Worm (Caenorhabditis elegans) whole organism, L4 larva: Measurements from ENCODE around the gene emb-30.

Source experiments
- D1046.2 ChIP-seq: fragments of 200-800 bp; sonication (Bioruptor generic); IDR thresholded peaks from 2 replicates; pipeline ENCODE4 v1.3.6; 2022; ENCODE audit warnings: missing genetic modification characterization, missing compliant biosample characterization
- F26F4.8 ChIP-seq: fragments of 200-800 bp; sonication (Bioruptor generic); conservative IDR thresholded peaks from 2 replicates; pipeline ENCODE4 v1.3.6; 2022; ENCODE audit warnings: missing genetic modification characterization, missing compliant biosample characterization
- R02D3.7 ChIP-seq: fragments of 150-350 bp; sonication (generic microtip); optimal IDR thresholded peaks from 3 replicates; lab custom pipeline; 2014; ENCODE audit warnings: missing biosample characterization, missing genetic modification characterization
- Y48G9A.11 ChIP-seq: fragments of 200-800 bp; sonication (Bioruptor generic); IDR thresholded peaks from 2 replicates; pipeline ENCODE4 v1.3.6; 2022; ENCODE audit warnings: missing genetic modification reagents, missing genetic modification characterization, missing compliant biosample characterization
- ZK546.5 ChIP-seq, 2 experiments: sonication (generic microtip); optimal IDR thresholded peaks; 2 replicates each; lab custom pipeline; 2017; ENCODE audit warnings: missing biosample characterization in 2 of 2, missing genetic modification characterization in 2 of 2
- aha-1 ChIP-seq: fragments of 150-350 bp; peaks from one replicate; lab custom pipeline; 2014; ENCODE audit warnings: missing biosample characterization, missing genetic modification characterization
- aly-2 ChIP-seq: sonication (generic microtip); optimal IDR thresholded peaks from 2 replicates; lab custom pipeline; 2018; ENCODE audit warnings: missing biosample characterization, missing genetic modification characterization
- ama-1 ChIP-seq: fragments of 150-350 bp; optimal IDR thresholded peaks from 2 replicates; lab custom pipeline; 2014; ENCODE audit warnings: inconsistent platforms, mixed read lengths
- ceh-20 ChIP-seq: fragments of 200-800 bp; sonication (Bioruptor generic); IDR thresholded peaks from 2 replicates; pipeline ENCODE4 v1.3.6; 2022; ENCODE audit warnings: missing genetic modification reagents, missing genetic modification characterization, missing compliant biosample characterization
- ceh-28 ChIP-seq: fragments of 150-350 bp; optimal IDR thresholded peaks from 2 replicates; lab custom pipeline; 2014; ENCODE audit warnings: missing biosample characterization, missing genetic modification reagents, missing genetic modification characterization
- ceh-44 ChIP-seq: fragments of 200-800 bp; sonication (Bioruptor generic); IDR thresholded peaks from 2 replicates; pipeline ENCODE4 v1.3.6; 2022; ENCODE audit warnings: missing genetic modification reagents, missing genetic modification characterization, missing compliant biosample characterization
- ces-1 ChIP-seq: fragments of 150-350 bp; sonication (generic microtip); optimal IDR thresholded peaks from 4 replicates; lab custom pipeline; 2014; ENCODE audit warnings: missing biosample characterization, missing genetic modification reagents, missing genetic modification characterization
- daf-16 ChIP-seq, 3 experiments: sonication (generic microtip); optimal IDR thresholded peaks; 2 replicates each; lab custom pipeline; 2016 to 2017; ENCODE audit warnings: missing genetic modification characterization in 3 of 3, missing genetic modification reagents in 3 of 3, mild to moderate bottlenecking in 2 of 3, missing compliant biosample characterization in 2 of 3, missing biosample characterization in 1 of 3, moderate library complexity in 1 of 3
- dmd-6 ChIP-seq: fragments of 200-800 bp; sonication (Bioruptor generic); IDR thresholded peaks from 2 replicates; pipeline ENCODE4 v1.3.6; 2022; ENCODE audit warnings: missing genetic modification reagents, missing genetic modification characterization, missing compliant biosample characterization
- dve-1 ChIP-seq: sonication (generic microtip); optimal IDR thresholded peaks from 2 replicates; lab custom pipeline; 2017; ENCODE audit warnings: antibody characterized with exemption, mild to moderate bottlenecking, missing genetic modification characterization, missing compliant biosample characterization; ENCODE audit not compliant: insufficient read depth
- egl-43 ChIP-seq: fragments of 200-800 bp; sonication (Bioruptor generic); IDR thresholded peaks from 2 replicates; pipeline ENCODE4 v1.3.6; 2022; ENCODE audit warnings: missing genetic modification reagents, missing genetic modification characterization, missing compliant biosample characterization
- fos-1 ChIP-seq: fragments of 150-350 bp; optimal IDR thresholded peaks from 2 replicates; lab custom pipeline; 2014; ENCODE audit warnings: missing biosample characterization, missing genetic modification characterization
- hif-1 ChIP-seq, 2 experiments: sonication (generic microtip); optimal IDR thresholded peaks; 2 replicates each; lab custom pipeline; 2016 to 2017; ENCODE audit warnings: missing compliant biosample characterization in 2 of 2, missing genetic modification characterization in 2 of 2, missing genetic modification reagents in 2 of 2, missing genotype in 2 of 2, mild to moderate bottlenecking in 1 of 2
- hlh-11 ChIP-seq: fragments of 200-800 bp; sonication (Bioruptor generic); optimal IDR thresholded peaks from 2 replicates; lab custom pipeline; 2018; ENCODE audit warnings: mild to moderate bottlenecking, missing genetic modification characterization, missing compliant biosample characterization
- hlh-30 ChIP-seq: sonication (generic microtip); optimal IDR thresholded peaks from 2 replicates; lab custom pipeline; 2017; ENCODE audit warnings: antibody characterized with exemption, mild to moderate bottlenecking, missing genetic modification characterization, missing compliant biosample characterization; ENCODE audit not compliant: insufficient read depth
- lin-39 ChIP-seq: fragments of 150-350 bp; optimal IDR thresholded peaks from 2 replicates; lab custom pipeline; 2014; ENCODE audit warnings: missing biosample characterization, missing genetic modification reagents, missing genetic modification characterization
- lir-3 ChIP-seq: sonication (generic microtip); optimal IDR thresholded peaks from 2 replicates; lab custom pipeline; 2016; ENCODE audit warnings: mild to moderate bottlenecking, missing genetic modification characterization, missing compliant biosample characterization
- lsy-2 ChIP-seq, 2 experiments: fragments of 150-350 bp in 1 of 2; sonication (generic microtip) in 1 of 2; optimal IDR thresholded peaks; 2 replicates each; lab custom pipeline; 2014 to 2017; ENCODE audit warnings: missing biosample characterization in 2 of 2, missing genetic modification characterization in 2 of 2
- madf-9 ChIP-seq: fragments of 200-800 bp; sonication (Bioruptor generic); conservative IDR thresholded peaks from 2 replicates; pipeline ENCODE4 v1.3.6; 2022; ENCODE audit warnings: missing genetic modification reagents, missing genetic modification characterization, missing compliant biosample characterization
- mdl-1 ChIP-seq, 2 experiments: fragments of 150-350 bp in 1 of 2; sonication (generic microtip) in 1 of 2; optimal IDR thresholded peaks; 2 replicates each; lab custom pipeline; 2014 to 2017; ENCODE audit warnings: missing biosample characterization in 2 of 2, missing genetic modification characterization in 2 of 2
- mep-1 ChIP-seq: fragments of 150-350 bp; sonication (generic microtip); optimal IDR thresholded peaks from 3 replicates; lab custom pipeline; 2014; ENCODE audit warnings: missing biosample characterization, missing genetic modification characterization
- mes-2 ChIP-seq: sonication (generic microtip); optimal IDR thresholded peaks from 2 replicates; lab custom pipeline; 2016; ENCODE audit warnings: missing genotype, mild to moderate bottlenecking, missing genetic modification characterization, missing compliant biosample characterization; ENCODE audit not compliant: poor library complexity, severe bottlenecking
- nhr-11 ChIP-seq: fragments of 150-350 bp; optimal IDR thresholded peaks from 2 replicates; lab custom pipeline; 2014; ENCODE audit warnings: missing biosample characterization, missing genetic modification characterization
- nhr-111 ChIP-seq: fragments of 200-800 bp; sonication (Bioruptor generic); optimal IDR thresholded peaks from 2 replicates; lab custom pipeline; 2018; ENCODE audit warnings: mild to moderate bottlenecking, missing genetic modification characterization, missing compliant biosample characterization
- nhr-237 ChIP-seq: sonication (generic microtip); optimal IDR thresholded peaks from 2 replicates; lab custom pipeline; 2017; ENCODE audit warnings: missing biosample characterization, missing genetic modification characterization
- nhr-28 ChIP-seq: fragments of 150-350 bp; optimal IDR thresholded peaks from 2 replicates; lab custom pipeline; 2014; ENCODE audit warnings: missing biosample characterization, missing genetic modification characterization
- nhr-42 ChIP-seq: fragments of 200-800 bp; sonication (Bioruptor generic); IDR thresholded peaks from 2 replicates; pipeline ENCODE4 v1.3.6; 2022; ENCODE audit warnings: missing genetic modification characterization, missing compliant biosample characterization
- nhr-48 ChIP-seq: sonication (generic microtip); optimal IDR thresholded peaks from 2 replicates; lab custom pipeline; 2016; ENCODE audit warnings: mild to moderate bottlenecking, missing genetic modification characterization, missing compliant biosample characterization
- nhr-77 ChIP-seq: fragments of 150-350 bp; optimal IDR thresholded peaks from 2 replicates; lab custom pipeline; 2014; ENCODE audit warnings: missing biosample characterization, missing genetic modification characterization
- php-3 ChIP-seq: fragments of 200-800 bp; sonication (Bioruptor generic); IDR thresholded peaks from 2 replicates; pipeline ENCODE4 v1.3.6; 2022; ENCODE audit warnings: missing genetic modification reagents, missing genetic modification characterization, missing compliant biosample characterization
- pqm-1 ChIP-seq: sonication (generic microtip); optimal IDR thresholded peaks from 2 replicates; lab custom pipeline; 2017; ENCODE audit warnings: missing biosample characterization, missing genetic modification characterization
- rbr-2 ChIP-seq: sonication (generic microtip); optimal IDR thresholded peaks from 2 replicates; lab custom pipeline; 2016; ENCODE audit warnings: missing genotype, missing genetic modification characterization, missing compliant biosample characterization
- skn-1 ChIP-seq: fragments of 150-350 bp; optimal IDR thresholded peaks from 2 replicates; lab custom pipeline; 2014; ENCODE audit warnings: missing biosample characterization, missing genetic modification characterization
- spr-3 ChIP-seq: fragments of 200-800 bp; sonication (Bioruptor generic); optimal IDR thresholded peaks from 2 replicates; lab custom pipeline; 2018; ENCODE audit warnings: mild to moderate bottlenecking, missing genetic modification characterization, missing compliant biosample characterization
- tag-97 ChIP-seq: fragments of 200-800 bp; sonication (Bioruptor generic); IDR thresholded peaks from 2 replicates; pipeline ENCODE4 v1.3.6; 2022; ENCODE audit warnings: missing genetic modification characterization, missing compliant biosample characterization
- unc-62 ChIP-seq, 3 experiments: fragments of 150-350 bp in 1 of 3; sonication (generic microtip); optimal IDR thresholded peaks in 2 of 3; peaks in 1 of 3; 1 replicate in 1 of 3; 2 replicates in 2 of 3; lab custom pipeline; 2014 to 2017; ENCODE audit warnings: missing biosample characterization in 3 of 3, missing genetic modification characterization in 3 of 3, missing genetic modification reagents in 3 of 3, missing genotype in 1 of 3
- zip-11 ChIP-seq: fragments of 200-800 bp; sonication (Bioruptor generic); IDR thresholded peaks from 2 replicates; pipeline ENCODE4 v1.3.6; 2022; ENCODE audit warnings: missing genetic modification characterization, missing compliant biosample characterization
- ztf-11 ChIP-seq: fragments of 150-350 bp; optimal IDR thresholded peaks from 2 replicates; lab custom pipeline; 2014; ENCODE audit warnings: missing biosample characterization, missing genetic modification characterization

Gene emb-30

DNA sequence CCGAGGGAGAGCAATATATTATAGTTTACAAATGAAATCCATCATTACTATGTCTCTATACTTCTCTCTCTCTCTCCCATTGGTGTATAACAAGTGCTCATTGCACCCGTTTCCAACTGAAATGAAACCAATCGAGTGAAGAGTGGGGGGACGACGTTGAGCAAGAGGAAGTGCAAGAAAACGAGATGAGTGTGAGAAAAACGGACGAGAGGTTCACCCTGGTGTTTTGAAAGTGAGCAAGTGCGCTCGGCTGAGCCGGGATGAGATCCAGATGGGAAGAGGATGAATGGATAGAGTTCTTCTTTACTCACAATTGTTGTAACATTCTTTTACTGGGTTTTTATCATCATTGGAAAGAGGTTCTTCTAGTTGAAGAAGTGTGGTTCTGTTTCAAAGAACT lies 42.5 kb upstream of the emb-30 start:
- TF ChIP-seq rbr-2 (tag; lab: Kevin White, UChicago) (peak; percentile 18), D1046.2 (GFP tag; lab: Robert Waterston, UW) (no peak), egl-43 (GFP tag; lab: Robert Waterston, UW) (no peak), nhr-11 (tag; lab: Kevin White, UChicago) (peak; percentile 21), R02D3.7 (tag; lab: Kevin White, UChicago) (no peak), hlh-11 (tag; lab: Kevin White, UChicago) (no peak), mep-1 (tag; lab: Kevin White, UChicago) (peak; percentile 4), unc-62 (GFP tag; optimal IDR thresholded peaks at IDR 0.05 in 1 of 2; lab: Kevin White, UChicago) (peak in 1 of 2 experiments; percentile 23), unc-62 (tag; optimal IDR thresholded peaks at IDR 0.05; lab: Kevin White, UChicago) (no peak), madf-9 (GFP tag; lab: Robert Waterston, UW) (no peak), fos-1 (tag; lab: Kevin White, UChicago) (no peak), nhr-48 (tag; lab: Kevin White, UChicago) (peak; percentile 3), mes-2 (tag; lab: Kevin White, UChicago) (peak; percentile 34), zip-11 (GFP tag; lab: Robert Waterston, UW) (no peak), aly-2 (tag; lab: Kevin White, UChicago) (no peak)
- TF ChIP-seq, all 104 proteins: peak for 6

DNA sequence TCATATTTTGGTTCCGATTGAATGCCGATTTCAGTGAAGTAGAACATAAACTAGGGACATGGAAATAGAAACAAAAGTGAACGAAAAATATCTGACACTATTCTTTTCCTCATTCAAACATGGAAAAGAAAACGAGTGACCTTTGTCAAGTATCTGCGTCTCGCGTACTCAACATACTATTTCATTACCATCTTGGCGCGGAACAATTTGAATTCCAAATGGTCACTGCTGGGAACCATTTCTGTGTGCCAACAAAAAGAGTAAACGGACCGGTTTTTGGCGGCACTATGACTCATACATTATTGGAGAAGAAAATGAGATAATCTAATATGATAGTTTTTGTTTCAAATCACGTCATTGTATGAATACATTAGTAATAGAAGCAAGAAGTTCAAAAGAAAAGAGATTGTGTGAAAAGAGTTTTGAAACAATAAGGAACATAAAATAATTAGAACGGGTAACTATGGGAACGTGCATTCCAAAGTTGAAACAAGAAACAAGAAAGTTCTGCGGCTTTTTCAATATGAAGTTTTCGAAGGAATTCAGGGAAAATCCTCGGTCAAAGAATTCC lies 41.2 kb upstream of the emb-30 start:
- TF ChIP-seq F26F4.8 (GFP tag; lab: Robert Waterston, UW): no peak
- peak; percentile 73 for TF ChIP-seq aha-1 (tag; lab: Kevin White, UChicago)
- TF ChIP-seq lsy-2 (tag; optimal IDR thresholded peaks at IDR 0.05; lab: Kevin White, UChicago): peak in 1 of 2 experiments; percentile 17
- TF ChIP-seq, all 104 proteins: peak for 2

DNA sequence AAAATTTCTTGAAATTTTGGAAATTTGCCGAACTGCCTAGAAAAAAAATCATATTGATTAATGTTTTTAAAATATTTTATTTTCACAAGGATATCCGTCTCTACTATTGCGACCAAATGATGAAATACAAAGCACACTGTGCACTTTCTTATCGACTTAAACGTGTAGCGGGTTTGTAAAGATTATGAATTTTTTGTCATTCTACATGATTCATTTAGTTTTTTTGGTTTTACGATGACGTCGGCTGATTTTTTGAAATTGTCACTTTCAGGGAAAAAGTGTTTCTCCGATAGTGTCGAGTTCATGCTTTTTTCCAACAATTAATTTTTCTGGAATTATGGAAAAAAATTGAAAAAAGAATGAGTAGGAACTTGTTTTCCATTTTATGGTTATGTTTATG lies 35.3 kb upstream of the emb-30 start:
- TF ChIP-seq nhr-42 (GFP tag; lab: Robert Waterston, UW) (no peak), dmd-6 (GFP tag; lab: Robert Waterston, UW) (peak; percentile 40; the same call in 1 of the 2 replicates), dve-1 (tag; lab: Kevin White, UChicago) (peak; percentile 7)

DNA sequence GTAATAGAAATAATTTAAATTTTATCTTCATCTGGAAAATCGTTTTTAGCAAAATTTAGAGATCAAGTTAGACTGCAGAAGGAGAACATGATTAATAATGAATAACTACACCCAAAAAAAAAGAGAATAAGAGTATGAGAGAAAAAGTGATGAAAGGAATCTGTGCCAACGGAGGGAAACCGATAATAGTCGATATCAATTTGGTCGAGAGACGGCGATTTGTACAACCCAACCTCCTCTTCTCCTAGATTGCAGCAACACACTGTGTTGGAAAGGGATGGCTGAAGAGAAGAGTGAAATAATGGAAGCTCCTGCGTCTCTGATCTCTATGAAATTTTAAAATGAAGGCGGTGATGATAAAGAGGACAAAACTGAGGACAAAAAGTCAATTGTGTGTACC lies 33.2 kb upstream of the emb-30 start:
- no peak for TF ChIP-seq lsy-2 (tag; optimal IDR thresholded peaks at IDR 0.05; lab: Kevin White, UChicago)
- TF ChIP-seq aha-1 (tag; lab: Kevin White, UChicago): no peak
- TF ChIP-seq mes-2 (tag; lab: Kevin White, UChicago): peak; percentile 36
- no peak for TF ChIP-seq ztf-11 (tag; lab: Kevin White, UChicago)
- TF ChIP-seq daf-16 (GFP tag; optimal IDR thresholded peaks at IDR 0.05; lab: Kevin White, UChicago): no peak
- peak; percentile 2 for TF ChIP-seq daf-16 (tag; optimal IDR thresholded peaks at IDR 0.05; lab: Kevin White, UChicago)
- no peak for TF ChIP-seq lir-3 (tag; lab: Kevin White, UChicago)
- peak in 1 of 2 experiments; percentile 19 for TF ChIP-seq unc-62 (GFP tag; optimal IDR thresholded peaks at IDR 0.05 in 1 of 2; lab: Kevin White, UChicago)
- TF ChIP-seq unc-62 (tag; optimal IDR thresholded peaks at IDR 0.05; lab: Kevin White, UChicago): no peak
- no peak for TF ChIP-seq php-3 (GFP tag; lab: Robert Waterston, UW)
- no peak for TF ChIP-seq ces-1
- TF ChIP-seq skn-1 (tag; lab: Kevin White, UChicago): no peak
- no peak for TF ChIP-seq ama-1
- TF ChIP-seq lin-39 (tag; lab: Kevin White, UChicago): no peak
- peak; percentile 71 for TF ChIP-seq hlh-11 (tag; lab: Kevin White, UChicago)
- no peak for TF ChIP-seq mdl-1 (tag; optimal IDR thresholded peaks at IDR 0.05; lab: Kevin White, UChicago)
- peak; percentile 35 for TF ChIP-seq nhr-77
- TF ChIP-seq ceh-28 (tag; lab: Kevin White, UChicago): no peak
- TF ChIP-seq ZK546.5 (tag; optimal IDR thresholded peaks at IDR 0.05; lab: Kevin White, UChicago): no peak
- no peak for TF ChIP-seq ceh-44 (GFP tag; lab: Robert Waterston, UW)
- no peak for TF ChIP-seq nhr-111 (GFP tag; lab: Kevin White, UChicago)
- TF ChIP-seq hif-1 (tag; optimal IDR thresholded peaks at IDR 0.05; lab: Kevin White, UChicago): no peak
- TF ChIP-seq hlh-30 (tag; lab: Kevin White, UChicago): no peak
- peak; percentile 37 for TF ChIP-seq mep-1 (tag; lab: Kevin White, UChicago)
- peak; percentile 74 for TF ChIP-seq nhr-28 (tag; lab: Kevin White, UChicago)
- no peak for TF ChIP-seq Y48G9A.11 (GFP tag; lab: Robert Waterston, UW)
- TF ChIP-seq ceh-20 (GFP tag; lab: Robert Waterston, UW): no peak
- no peak for TF ChIP-seq spr-3 (GFP tag; lab: Kevin White, UChicago)
- TF ChIP-seq zip-11 (GFP tag; lab: Robert Waterston, UW): no peak
- no peak for TF ChIP-seq tag-97 (GFP tag; lab: Robert Waterston, UW)
- TF ChIP-seq pqm-1 (tag; lab: Kevin White, UChicago): peak; percentile 89
- TF ChIP-seq nhr-237 (tag; lab: Kevin White, UChicago): no peak
- no peak for TF ChIP-seq R02D3.7 (tag; lab: Kevin White, UChicago)
